Worm (Caenorhabditis elegans): ENCODE results near the gene srd-34.
A peak's percentile ranks its signal among the peaks of the same experiment; 100 is the strongest.

srd-34 gene

ce11 chrV:10564830-10565365 is 16.0 kb upstream of the srd-34 start, which contains the start of gene cat-4:
cat-4 (plus strand) TSS chrV:10564880.
- TF ChIP-seq skn-1 (tag; optimal IDR thresholded peaks at IDR 0.05) (no peak), elt-2 (tag; optimal IDR thresholded peaks at IDR 0.05) (peak; percentile 79), jun-1 (tag; optimal IDR thresholded peaks at IDR 0.05) (peak; percentile 8), pqm-1 (tag; optimal IDR thresholded peaks at IDR 0.05) (peak; percentile 68)

ce11 chrV:10564140-10564539 is 15.3 kb upstream of the srd-34 start:
- TF ChIP-seq nhr-11 (tag; optimal IDR thresholded peaks at IDR 0.05) (no peak), pqm-1 (tag; optimal IDR thresholded peaks at IDR 0.05) (no peak), nhr-25 (tag; optimal IDR thresholded peaks at IDR 0.05) (no peak), lsy-12 (tag; optimal IDR thresholded peaks at IDR 0.05) (no peak), ama-1 (optimal IDR thresholded peaks at IDR 0.05) (no peak), ztf-4 (tag; optimal IDR thresholded peaks at IDR 0.05) (no peak), nhr-28 (tag; optimal IDR thresholded peaks at IDR 0.05) (no peak), zag-1 (tag; optimal IDR thresholded peaks at IDR 0.05) (no peak), mml-1 (tag; optimal IDR thresholded peaks at IDR 0.05) (no peak), nhr-237 (tag; optimal IDR thresholded peaks at IDR 0.05) (no peak), nhr-12 (tag; optimal IDR thresholded peaks at IDR 0.05) (no peak), unc-62 (GFP tag; optimal IDR thresholded peaks at IDR 0.05) (no peak), unc-39 (tag; optimal IDR thresholded peaks at IDR 0.05) (no peak), egl-5 (tag; optimal IDR thresholded peaks at IDR 0.05) (no peak), ceh-16 (tag; optimal IDR thresholded peaks at IDR 0.05) (no peak), eor-1 (tag; optimal IDR thresholded peaks at IDR 0.05) (no peak)

- TF ChIP-seq pqm-1 (tag; optimal IDR thresholded peaks at IDR 0.05): peak; percentile 49
- peak; percentile 81 for TF ChIP-seq elt-2 (tag; optimal IDR thresholded peaks at IDR 0.05)
- no peak for TF ChIP-seq ztf-11 (tag; optimal IDR thresholded peaks at IDR 0.05)
- TF ChIP-seq skn-1 (tag; optimal IDR thresholded peaks at IDR 0.05): peak; percentile 27
Measured at ce11 chrV:10562817-10563216, 13.9 kb upstream of the srd-34 start.

- no peak for TF ChIP-seq hmg-11 (tag; optimal IDR thresholded peaks at IDR 0.05)
- TF ChIP-seq nhr-43 (tag; optimal IDR thresholded peaks at IDR 0.05; ENCODE audit: poor library complexity, severe bottlenecking): no peak
- TF ChIP-seq ztf-4 (tag; optimal IDR thresholded peaks at IDR 0.05): no peak
- no peak for TF ChIP-seq lsy-12 (tag; optimal IDR thresholded peaks at IDR 0.05)
- no peak for TF ChIP-seq egl-5 (tag; optimal IDR thresholded peaks at IDR 0.05)
- TF ChIP-seq snpc-4 (tag; optimal IDR thresholded peaks at IDR 0.05): no peak
- TF ChIP-seq elt-3 (tag; optimal IDR thresholded peaks at IDR 0.05): no peak
- no peak for TF ChIP-seq tbx-2 (tag; optimal IDR thresholded peaks at IDR 0.05)
- no peak for TF ChIP-seq fkh-10 (GFP tag; optimal IDR thresholded peaks at IDR 0.05)
- no peak for TF ChIP-seq nhr-67 (tag; optimal IDR thresholded peaks at IDR 0.05)
- TF ChIP-seq elt-1 (tag; optimal IDR thresholded peaks at IDR 0.05): no peak
- no peak for TF ChIP-seq ceh-82 (tag; optimal IDR thresholded peaks at IDR 0.05)
- TF ChIP-seq ztf-11 (tag; optimal IDR thresholded peaks at IDR 0.05): no peak
- TF ChIP-seq unc-62 (GFP tag; optimal IDR thresholded peaks at IDR 0.05): no peak
Measured at ce11 chrV:10561632-10562031, 12.8 kb upstream of the srd-34 start.

DNA sequence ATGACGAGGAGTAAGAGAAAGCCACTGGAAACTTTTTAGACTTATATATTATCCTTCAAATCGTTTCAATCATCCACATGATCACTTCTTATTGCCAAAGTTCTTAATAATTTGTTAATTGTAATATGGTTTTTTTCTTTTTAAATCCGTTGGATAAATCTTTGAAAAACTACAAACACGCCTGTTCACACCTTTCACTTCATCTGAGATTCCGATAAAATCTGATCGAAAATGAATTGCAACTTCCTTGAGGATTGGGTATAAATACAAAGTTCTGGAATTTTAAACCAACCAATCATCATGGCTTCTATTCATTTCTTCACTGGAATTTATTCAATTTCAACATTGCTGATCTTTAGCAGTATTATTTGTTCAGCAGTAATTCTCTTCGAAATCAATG is 11.7 kb upstream of the srd-34 start, which contains the start of gene col-152:
Gene col-152, plus strand, starts transcription at position 301 of the 400 bp plus-strand sequence.
- TF ChIP-seq unc-39 (tag; optimal IDR thresholded peaks at IDR 0.05) (no peak), nhr-43 (tag; optimal IDR thresholded peaks at IDR 0.05; ENCODE audit: poor library complexity, severe bottlenecking) (no peak), nhr-25 (tag; optimal IDR thresholded peaks at IDR 0.05) (no peak), unc-62 (GFP tag; optimal IDR thresholded peaks at IDR 0.05) (no peak), aly-2 (tag; optimal IDR thresholded peaks at IDR 0.05) (no peak), pha-4 (tag; optimal IDR thresholded peaks at IDR 0.05) (no peak), mdl-1 (tag; optimal IDR thresholded peaks at IDR 0.05) (no peak), lin-39 (tag; optimal IDR thresholded peaks at IDR 0.05) (no peak)

- TF ChIP-seq nhr-67 (tag; optimal IDR thresholded peaks at IDR 0.05): no peak
- no peak for TF ChIP-seq fkh-10 (GFP tag; optimal IDR thresholded peaks at IDR 0.05)
- no peak for TF ChIP-seq nhr-25 (tag; optimal IDR thresholded peaks at IDR 0.05)
- no peak for TF ChIP-seq aly-2 (tag; optimal IDR thresholded peaks at IDR 0.05)
- TF ChIP-seq zag-1 (tag; optimal IDR thresholded peaks at IDR 0.05): no peak
- TF ChIP-seq elt-2 (tag; optimal IDR thresholded peaks at IDR 0.05): no peak
- TF ChIP-seq nhr-11 (tag; optimal IDR thresholded peaks at IDR 0.05): no peak
- TF ChIP-seq nhr-23 (tag; optimal IDR thresholded peaks at IDR 0.05): no peak
- TF ChIP-seq nhr-43 (tag; optimal IDR thresholded peaks at IDR 0.05; ENCODE audit: poor library complexity, severe bottlenecking): no peak
- no peak for TF ChIP-seq skn-1 (tag; optimal IDR thresholded peaks at IDR 0.05)
- no peak for TF ChIP-seq nhr-77 (tag; optimal IDR thresholded peaks at IDR 0.05)
- TF ChIP-seq fkh-2 (tag; optimal IDR thresholded peaks at IDR 0.05): no peak
- TF ChIP-seq nhr-76 (tag; optimal IDR thresholded peaks at IDR 0.05): no peak
- no peak for TF ChIP-seq nhr-28 (tag; optimal IDR thresholded peaks at IDR 0.05)
Measured at ce11 chrV:10557676-10558075, 8.8 kb upstream of the srd-34 start, which contains the start of gene best-14. best-14 (plus strand) TSS chrV:10557976.
